Worm (Caenorhabditis elegans) whole organism, young adult: ENCODE measurements around the gene C04E6.8.

Source experiments
- B0336.3 ChIP-seq: fragments of 200-800 bp; sonication (Bioruptor generic); IDR thresholded peaks from 2 replicates; pipeline ENCODE4 v1.3.6; 2022; ENCODE audit warnings: missing genetic modification characterization, missing compliant biosample characterization
- C06A6.2 ChIP-seq: fragments of 200-800 bp; sonication (Bioruptor generic); conservative IDR thresholded peaks from 2 replicates; pipeline ENCODE4 v1.3.6; 2022; ENCODE audit warnings: missing genetic modification characterization, missing compliant biosample characterization
- F10E7.11 ChIP-seq: sonication (generic microtip); optimal IDR thresholded peaks from 2 replicates; lab custom pipeline; 2017; ENCODE audit warnings: mild to moderate bottlenecking, missing genetic modification characterization, moderate library complexity, missing compliant biosample characterization
- F23B12.7 ChIP-seq: sonication (generic microtip); optimal IDR thresholded peaks from 2 replicates; lab custom pipeline; 2017; ENCODE audit warnings: missing genetic modification characterization, mild to moderate bottlenecking, missing compliant biosample characterization, antibody characterized with exemption, moderate library complexity; ENCODE audit not compliant: insufficient read depth
- F52B5.7 ChIP-seq: sonication (generic microtip); optimal IDR thresholded peaks from 2 replicates; lab custom pipeline; 2016; ENCODE audit warnings: mild to moderate bottlenecking, missing genetic modification characterization, missing compliant biosample characterization
- F57A8.1 ChIP-seq: fragments of 200-800 bp; sonication (Bioruptor generic); optimal IDR thresholded peaks from 2 replicates; lab custom pipeline; 2018; ENCODE audit warnings: mild to moderate bottlenecking, missing genetic modification characterization, moderate library complexity, missing compliant biosample characterization
- T26A5.8 ChIP-seq: sonication (generic microtip); optimal IDR thresholded peaks from 2 replicates; lab custom pipeline; 2016; ENCODE audit warnings: missing genetic modification characterization, missing compliant biosample characterization
- Y53G8AR.9 ChIP-seq: fragments of 200-800 bp; sonication (Bioruptor generic); conservative IDR thresholded peaks from 2 replicates; pipeline ENCODE4 v1.3.6; 2022; ENCODE audit warnings: missing genetic modification reagents, missing genetic modification characterization, missing compliant biosample characterization
- Y95B8A.8 ChIP-seq: fragments of 200-800 bp; sonication (Bioruptor generic); IDR thresholded peaks from 2 replicates; pipeline ENCODE4 v1.3.6; 2022; ENCODE audit warnings: missing genetic modification reagents, missing genetic modification characterization, missing compliant biosample characterization
- atf-7 ChIP-seq: sonication (generic microtip); optimal IDR thresholded peaks from 2 replicates; lab custom pipeline; 2017; ENCODE audit warnings: mild to moderate bottlenecking, missing genetic modification characterization, missing compliant biosample characterization
- attf-3 ChIP-seq: fragments of 200-800 bp; sonication (Bioruptor generic); conservative IDR thresholded peaks from 2 replicates; pipeline ENCODE4 v1.3.6; 2022; ENCODE audit warnings: missing genetic modification reagents, missing genetic modification characterization, missing compliant biosample characterization
- cebp-1 ChIP-seq, 2 experiments: fragments of 200-800 bp in 1 of 2; sonication (Bioruptor generic) in 1 of 2; sonication (generic microtip) in 1 of 2; IDR thresholded peaks in 1 of 2; optimal IDR thresholded peaks in 1 of 2; 2 replicates each; pipeline versions ENCODE4 v1.3.6 to Lab custom; 2017 to 2022; ENCODE audit warnings: missing compliant biosample characterization in 2 of 2, missing genetic modification characterization in 2 of 2, mild to moderate bottlenecking in 1 of 2, missing genetic modification reagents in 1 of 2, moderate library complexity in 1 of 2
- ceh-100 ChIP-seq: fragments of 200-800 bp; sonication (Bioruptor generic); IDR thresholded peaks from 2 replicates; pipeline ENCODE4 v1.3.6; 2022; ENCODE audit warnings: missing genetic modification reagents, missing genetic modification characterization, missing compliant biosample characterization
- ceh-27 ChIP-seq: fragments of 200-800 bp; sonication (Bioruptor generic); optimal IDR thresholded peaks from 2 replicates; lab custom pipeline; 2018; ENCODE audit warnings: mild to moderate bottlenecking, missing genetic modification characterization, moderate library complexity, missing compliant biosample characterization
- dox-1 ChIP-seq: fragments of 200-800 bp; sonication (Bioruptor generic); IDR thresholded peaks from 2 replicates; pipeline ENCODE4 v1.3.6; 2022; ENCODE audit warnings: missing genetic modification reagents, missing genetic modification characterization, missing compliant biosample characterization
- egrh-3 ChIP-seq: fragments of 200-800 bp; sonication (Bioruptor generic); IDR thresholded peaks from 2 replicates; pipeline ENCODE4 v1.3.6; 2022; ENCODE audit warnings: missing genetic modification reagents, missing genetic modification characterization, missing compliant biosample characterization
- ekl-4 ChIP-seq: fragments of 200-800 bp; sonication (Bioruptor generic); IDR thresholded peaks from 2 replicates; pipeline ENCODE4 v1.3.6; 2022; ENCODE audit warnings: missing genetic modification reagents, missing genetic modification characterization, missing compliant biosample characterization
- fkh-3 ChIP-seq: sonication (generic microtip); optimal IDR thresholded peaks from 2 replicates; lab custom pipeline; 2016; ENCODE audit warnings: mild to moderate bottlenecking, missing genetic modification characterization, missing compliant biosample characterization
- him-1 ChIP-seq: sonication (generic microtip); optimal IDR thresholded peaks from 2 replicates; lab custom pipeline; 2016; ENCODE audit warnings: missing genotype, missing genetic modification reagents, missing genetic modification characterization, missing compliant biosample characterization
- hmg-1.2 ChIP-seq: fragments of 200-800 bp; sonication (Bioruptor generic); IDR thresholded peaks from 2 replicates; pipeline ENCODE4 v1.3.6; 2022; ENCODE audit warnings: missing genetic modification reagents, missing genetic modification characterization, missing compliant biosample characterization
- hmg-20 ChIP-seq: fragments of 200-800 bp; sonication (Bioruptor generic); IDR thresholded peaks from 2 replicates; pipeline ENCODE4 v1.3.6; 2022; ENCODE audit warnings: missing genetic modification reagents, missing genetic modification characterization, missing compliant biosample characterization
- hrde-1 ChIP-seq: sonication (generic microtip); optimal IDR thresholded peaks from 2 replicates; lab custom pipeline; 2016; ENCODE audit warnings: missing genetic modification characterization, mild to moderate bottlenecking, missing compliant biosample characterization, moderate library complexity, missing genotype, missing genetic modification reagents, borderline replicate concordance
- let-607 ChIP-seq, 2 experiments: fragments of 200-800 bp in 1 of 2; sonication (Bioruptor generic) in 1 of 2; sonication (generic microtip) in 1 of 2; optimal IDR thresholded peaks; 2 replicates each; lab custom pipeline; 2016 to 2018; ENCODE audit warnings: mild to moderate bottlenecking in 2 of 2, missing compliant biosample characterization in 2 of 2, missing genetic modification characterization in 2 of 2, moderate library complexity in 2 of 2, missing genotype in 1 of 2
- lsl-1 ChIP-seq: fragments of 200-800 bp; sonication (Bioruptor generic); optimal IDR thresholded peaks from 2 replicates; lab custom pipeline; 2018; ENCODE audit warnings: mild to moderate bottlenecking, missing genetic modification characterization, moderate library complexity, missing compliant biosample characterization
- lsy-27 ChIP-seq: sonication (generic microtip); optimal IDR thresholded peaks from 2 replicates; lab custom pipeline; 2017; ENCODE audit warnings: missing genetic modification characterization, mild to moderate bottlenecking, missing compliant biosample characterization, antibody characterized with exemption, missing genotype, borderline replicate concordance; ENCODE audit not compliant: insufficient read depth
- madf-3 ChIP-seq: fragments of 200-800 bp; sonication (Bioruptor generic); IDR thresholded peaks from 2 replicates; pipeline ENCODE4 v1.3.6; 2022; ENCODE audit warnings: missing genetic modification reagents, missing genetic modification characterization, missing compliant biosample characterization
- madf-8 ChIP-seq: fragments of 200-800 bp; sonication (Bioruptor generic); conservative IDR thresholded peaks from 2 replicates; pipeline ENCODE4 v1.3.6; 2022; ENCODE audit warnings: missing genetic modification reagents, missing genetic modification characterization, missing compliant biosample characterization
- mel-28 ChIP-seq: sonication (generic microtip); optimal IDR thresholded peaks from 2 replicates; lab custom pipeline; 2016; ENCODE audit warnings: borderline replicate concordance, mild to moderate bottlenecking, missing genetic modification characterization, missing compliant biosample characterization
- nfyb-1 ChIP-seq: fragments of 200-800 bp; sonication (Bioruptor generic); IDR thresholded peaks from 2 replicates; pipeline ENCODE4 v1.3.6; 2022; ENCODE audit warnings: missing genetic modification reagents, missing genetic modification characterization, missing compliant biosample characterization
- nhr-80 ChIP-seq: sonication (generic microtip); optimal IDR thresholded peaks from 2 replicates; lab custom pipeline; 2016; ENCODE audit warnings: missing genetic modification characterization, missing compliant biosample characterization
- pha-4 ChIP-seq: fragments of 150-350 bp; sonication (generic microtip); optimal IDR thresholded peaks from 2 replicates; lab custom pipeline; 2014; ENCODE audit warnings: missing biosample characterization, missing genetic modification reagents, missing genetic modification characterization
- repo-1 ChIP-seq: sonication (generic microtip); optimal IDR thresholded peaks from 2 replicates; lab custom pipeline; 2017; ENCODE audit warnings: mild to moderate bottlenecking, missing genetic modification characterization, missing compliant biosample characterization
- sea-2 ChIP-seq: fragments of 200-800 bp; sonication (Bioruptor generic); IDR thresholded peaks from 2 replicates; pipeline ENCODE4 v1.3.6; 2022; ENCODE audit warnings: missing genetic modification characterization, missing compliant biosample characterization
- snpc-1.1 ChIP-seq: sonication (generic microtip); optimal IDR thresholded peaks from 2 replicates; lab custom pipeline; 2017; ENCODE audit warnings: missing genetic modification characterization, mild to moderate bottlenecking, missing compliant biosample characterization, antibody characterized with exemption, moderate library complexity, missing genotype, missing genetic modification reagents; ENCODE audit not compliant: insufficient read depth
- snpc-1.3 ChIP-seq: sonication (generic microtip); optimal IDR thresholded peaks from 2 replicates; lab custom pipeline; 2017; ENCODE audit warnings: missing genetic modification characterization, mild to moderate bottlenecking, missing compliant biosample characterization, antibody characterized with exemption, moderate library complexity, missing genotype, missing genetic modification reagents; ENCODE audit not compliant: insufficient read depth
- snpc-4 ChIP-seq, 5 experiments: fragments of 150-350 bp in 1 of 5; sonication (generic microtip) in 4 of 5; optimal IDR thresholded peaks; 2 replicates each; lab custom pipeline; 2014 to 2018; ENCODE audit warnings: missing genetic modification characterization in 5 of 5, missing biosample characterization in 3 of 5, antibody characterized with exemption in 2 of 5, mild to moderate bottlenecking in 2 of 5, missing compliant biosample characterization in 2 of 5, missing genotype in 2 of 5, moderate library complexity in 2 of 5, missing genetic modification reagents in 1 of 5
- tlf-1 ChIP-seq: fragments of 200-800 bp; sonication (Bioruptor generic); optimal IDR thresholded peaks from 2 replicates; lab custom pipeline; 2018; ENCODE audit warnings: mild to moderate bottlenecking, missing genetic modification characterization, missing compliant biosample characterization
- unc-62 ChIP-seq: fragments of 150-350 bp; optimal IDR thresholded peaks from 2 replicates; lab custom pipeline; 2014; ENCODE audit warnings: missing biosample characterization, missing genetic modification reagents, missing genetic modification characterization
- ztf-25 ChIP-seq: fragments of 200-800 bp; sonication (Bioruptor generic); IDR thresholded peaks from 2 replicates; pipeline ENCODE4 v1.3.6; 2022; ENCODE audit warnings: missing genetic modification reagents, missing genetic modification characterization, missing compliant biosample characterization
- ztf-6 ChIP-seq: fragments of 200-800 bp; sonication (Bioruptor generic); IDR thresholded peaks from 2 replicates; pipeline ENCODE4 v1.3.6; 2022; ENCODE audit warnings: missing genetic modification reagents, missing genetic modification characterization, missing compliant biosample characterization

The C04E6.8 gene

DNA sequence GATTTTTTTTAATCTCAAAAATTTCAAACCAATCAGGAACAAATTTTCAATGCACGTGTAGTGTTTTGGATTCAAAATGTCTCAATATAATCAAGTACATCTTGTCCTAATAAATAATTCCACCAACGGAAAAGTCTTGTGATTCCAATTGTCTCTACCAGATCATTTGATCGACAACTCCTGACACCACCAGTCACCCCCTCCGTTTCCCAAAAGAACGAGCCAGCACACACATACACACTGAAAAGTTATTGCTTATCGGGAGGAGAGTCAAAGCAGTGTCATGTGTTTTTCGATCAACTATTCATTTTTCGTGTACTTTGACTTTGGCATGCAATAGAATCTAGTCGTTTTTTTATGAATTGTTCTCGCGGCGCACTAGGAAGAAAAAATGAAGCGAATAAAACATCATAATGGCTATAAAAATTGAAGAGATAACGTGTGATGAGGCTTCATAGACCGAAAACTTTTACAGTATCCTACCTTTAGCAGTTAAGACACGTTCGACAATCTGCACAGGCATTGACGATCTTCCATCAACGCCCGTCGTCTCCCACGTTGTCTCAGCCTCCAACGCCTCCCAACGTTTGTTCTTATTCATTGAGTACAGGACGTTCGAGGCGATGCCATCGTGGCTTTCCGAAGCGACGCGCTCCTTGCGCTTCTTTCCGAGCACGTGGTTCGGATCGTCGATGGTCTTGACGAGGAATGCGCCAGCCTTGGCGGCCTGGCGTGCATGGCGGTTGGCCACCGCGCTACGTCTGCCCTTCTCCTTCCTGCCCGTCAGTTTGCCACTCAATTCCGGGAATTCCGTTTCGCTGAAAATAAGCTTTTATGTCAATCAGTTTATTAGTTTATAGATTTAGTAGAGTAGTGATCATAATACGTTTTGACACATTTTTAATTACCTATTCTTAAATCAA lies 40.0 kb downstream of the C04E6.8 start (continued):
- TF ChIP-seq egrh-3 (GFP tag; lab: Robert Waterston, UW): peak; percentile 78; the same call in 1 of the 2 replicates
- TF ChIP-seq ztf-25 (GFP tag; lab: Robert Waterston, UW): no peak
- no peak for TF ChIP-seq hrde-1 (tag; lab: Kevin White, UChicago)
- no peak for TF ChIP-seq ztf-6 (GFP tag; lab: Robert Waterston, UW)
- TF ChIP-seq lsy-27 (tag; lab: Kevin White, UChicago): no peak
- no peak for TF ChIP-seq F57A8.1 (GFP tag; lab: Kevin White, UChicago)
- TF ChIP-seq F23B12.7: peak; percentile 31
- TF ChIP-seq lsl-1 (GFP tag; lab: Kevin White, UChicago): no peak

ce11 chrV:5842507-5843144 lies 41.0 kb downstream of the C04E6.8 start:
- TF ChIP-seq him-1 (tag; lab: Kevin White, UChicago) (no peak), mel-28 (tag; lab: Kevin White, UChicago) (peak; percentile 27), sea-2 (GFP tag; lab: Robert Waterston, UW) (0 out of 2 replicates have a peak, but pooled peaks have one; percentile 73), fkh-3 (tag; lab: Kevin White, UChicago) (no peak), ekl-4 (GFP tag; lab: Robert Waterston, UW) (0 out of 2 replicates have a peak, but pooled peaks have one; percentile 29), snpc-1.3 (tag; lab: Kevin White, UChicago) (no peak), unc-62 (no peak), snpc-4 (GFP tag; optimal IDR thresholded peaks at IDR 0.05; lab: Kevin White, UChicago) (no peak), snpc-4 (tag; optimal IDR thresholded peaks at IDR 0.05; lab: Kevin White, UChicago) (no peak), nfyb-1 (GFP tag; lab: Robert Waterston, UW) (peak; percentile 67), C06A6.2 (GFP tag; lab: Robert Waterston, UW) (no peak), egrh-3 (GFP tag; lab: Robert Waterston, UW) (0 out of 2 replicates have a peak, but pooled peaks have one; percentile 5), nhr-80 (tag; lab: Kevin White, UChicago) (peak; percentile 9), atf-7 (tag; lab: Kevin White, UChicago) (no peak), ceh-27 (no peak), madf-8 (GFP tag; lab: Robert Waterston, UW) (no peak), Y95B8A.8 (GFP tag; lab: Robert Waterston, UW) (peak; percentile 64; the same call in 1 of the 2 replicates), snpc-1.1 (tag; lab: Kevin White, UChicago) (no peak), dox-1 (GFP tag; lab: Robert Waterston, UW) (no peak), cebp-1 (GFP tag; IDR thresholded peaks at IDR 0.05; lab: Robert Waterston, UW) (peak; percentile 74), cebp-1 (tag; optimal IDR thresholded peaks at IDR 0.05; lab: Kevin White, UChicago) (peak; percentile 82), F10E7.11 (tag; lab: Kevin White, UChicago) (no peak), let-607 (tag; optimal IDR thresholded peaks at IDR 0.05; lab: Kevin White, UChicago) (no peak), ztf-6 (GFP tag; lab: Robert Waterston, UW) (no peak), ceh-100 (GFP tag; lab: Robert Waterston, UW) (0 out of 2 replicates have a peak, but pooled peaks have one; percentile 13), hmg-1.2 (GFP tag; lab: Robert Waterston, UW) (0 out of 2 replicates have a peak, but pooled peaks have one; percentile 3), F52B5.7 (peak; percentile 50), madf-3 (GFP tag; lab: Robert Waterston, UW) (peak; percentile 33; the same call in 1 of the 2 replicates), Y53G8AR.9 (GFP tag; lab: Robert Waterston, UW) (peak; percentile 59; the same call in 1 of the 2 replicates), repo-1 (tag; lab: Kevin White, UChicago) (peak; percentile 18), T26A5.8 (tag; lab: Kevin White, UChicago) (no peak), attf-3 (GFP tag; lab: Robert Waterston, UW) (0 out of 2 replicates have a peak, but pooled peaks have one; percentile 9), hmg-20 (peak; percentile 38; the same call in 1 of the 2 replicates), pha-4 (tag; lab: Kevin White, UChicago) (no peak), tlf-1 (GFP tag; lab: Kevin White, UChicago) (peak; percentile 25), B0336.3 (peak; percentile 59; the same call in 1 of the 2 replicates)
